Worm (Caenorhabditis elegans): ENCODE measurements around the gene clec-186.

Gene clec-186

ce11 chrIV:12915479-12915878, 49.6 kb downstream of the clec-186 start, which contains the start of gene srz-15:
Gene srz-15, plus strand, starts transcription at chrIV:12915779.
- no peak for TF ChIP-seq snpc-1.3 (tag; optimal IDR thresholded peaks at IDR 0.05; ENCODE audit: insufficient read depth)
- no peak for TF ChIP-seq mxl-1 (tag; optimal IDR thresholded peaks at IDR 0.05)
- no peak for TF ChIP-seq ceh-58 (GFP tag; IDR thresholded peaks at IDR 0.05)
- TF ChIP-seq zfh-2 (GFP tag; conservative IDR thresholded peaks at IDR 0.05): no peak
- no peak for TF ChIP-seq ceh-40 (GFP tag; IDR thresholded peaks at IDR 0.05)
- no peak for TF ChIP-seq F22D6.2 (tag; optimal IDR thresholded peaks at IDR 0.05)
- no peak for TF ChIP-seq sdz-38 (tag; optimal IDR thresholded peaks at IDR 0.05)
- TF ChIP-seq athp-1 (tag; optimal IDR thresholded peaks at IDR 0.05): no peak
- TF ChIP-seq F39B2.1 (GFP tag; IDR thresholded peaks at IDR 0.05): no peak
- TF ChIP-seq ceh-79 (tag; optimal IDR thresholded peaks at IDR 0.05): no peak
- TF ChIP-seq mcd-1 (GFP tag; IDR thresholded peaks at IDR 0.05): no peak
- TF ChIP-seq lin-26 (GFP tag; IDR thresholded peaks at IDR 0.05): no peak
- no peak for TF ChIP-seq B0336.3 (GFP tag; IDR thresholded peaks at IDR 0.05)
- no peak for TF ChIP-seq F33H1.4 (GFP tag; IDR thresholded peaks at IDR 0.05)
- TF ChIP-seq tbx-9 (tag; optimal IDR thresholded peaks at IDR 0.05; ENCODE audit: borderline replicate concordance): no peak
- TF ChIP-seq atf-7 (tag; optimal IDR thresholded peaks at IDR 0.05): no peak
- no peak for TF ChIP-seq ztf-22 (GFP tag; optimal IDR thresholded peaks at IDR 0.05)
- TF ChIP-seq let-607 (tag; optimal IDR thresholded peaks at IDR 0.05): no peak

ce11 chrIV:12918256-12918655, 52.3 kb downstream of the clec-186 start, which contains the start of gene C32H11.3:
Gene C32H11.3, plus strand, starts transcription at chrIV:12918556.
- TF ChIP-seq F23B12.7 (tag; optimal IDR thresholded peaks at IDR 0.05; ENCODE audit: insufficient read depth) (no peak), hmg-1.2 (GFP tag; IDR thresholded peaks at IDR 0.05) (no peak), F57A8.1 (GFP tag; optimal IDR thresholded peaks at IDR 0.05) (no peak)
